Fruit fly (Drosophila melanogaster): ENCODE data around the gene Rpt6.

The Rpt6 gene

dm6 chrX:21366311-21366990, 50.6 kb downstream of the Rpt6 start (continued):
- TF ChIP-seq Dif (GFP tag; optimal IDR thresholded peaks at IDR 0.05; ENCODE audit: partially characterized antibody), result peak; percentile 52
- TF ChIP-seq CrebA (GFP tag; optimal IDR thresholded peaks at IDR 0.05; ENCODE audit: borderline replicate concordance), result no peak
- TF ChIP-seq CG9705 (GFP tag; optimal IDR thresholded peaks at IDR 0.05), result peak; percentile 90
- no peak for TF ChIP-seq dsf (GFP tag; optimal IDR thresholded peaks at IDR 0.05; ENCODE audit: borderline replicate concordance)
- TF ChIP-seq Mio (GFP tag; optimal IDR thresholded peaks at IDR 0.05), result no peak
- TF ChIP-seq Jra (GFP tag; optimal IDR thresholded peaks at IDR 0.05), result no peak
- peak; percentile 94 for TF ChIP-seq Sp1 (GFP tag; optimal IDR thresholded peaks at IDR 0.05)
- TF ChIP-seq fru (GFP tag; optimal IDR thresholded peaks at IDR 0.05), result peak; percentile 80
- TF ChIP-seq dl (GFP tag; optimal IDR thresholded peaks at IDR 0.05; ENCODE audit: insufficient read depth in 1 of 2, partially characterized antibody in 2 of 2), result peak in 1 of 2 experiments; percentile 26
- TF ChIP-seq tai (GFP tag; optimal IDR thresholded peaks at IDR 0.05), result no peak
- TF ChIP-seq ey (GFP tag; optimal IDR thresholded peaks at IDR 0.05), result peak; percentile 80

All from whole organism, wandering third instar larva.